Fruit fly (Drosophila melanogaster): ENCODE results near the gene Tango6.

dm6 chr2L:18968370-18969105 is at the start of gene Tango6, which contains the start of gene Nak:
- no peak for TF ChIP-seq CG4496 (GFP tag; IDR thresholded peaks at IDR 0.05)
- no peak for TF ChIP-seq rn (GFP tag; IDR thresholded peaks at IDR 0.05)

Measured in whole organism, pupa.